Worm (Caenorhabditis elegans) whole organism, midembryonic: ENCODE data around the gene srsx-21.

Experiments
- flt-1 ChIP-seq: fragments of 200-800 bp; sonication (Bioruptor generic); IDR thresholded peaks from 2 replicates; pipeline ENCODE4 v1.3.6; 2022; ENCODE audit warnings: missing genetic modification characterization, missing compliant biosample characterization
- ref-1 ChIP-seq: fragments of 200-800 bp; sonication (Bioruptor generic); conservative IDR thresholded peaks from 2 replicates; pipeline ENCODE4 v1.3.6; 2022; ENCODE audit warnings: missing genetic modification reagents, missing genetic modification characterization, missing compliant biosample characterization
- ztf-23 ChIP-seq: fragments of 200-800 bp; sonication (Bioruptor generic); IDR thresholded peaks from 2 replicates; pipeline ENCODE4 v1.3.6; 2022; ENCODE audit warnings: missing genetic modification reagents, missing genetic modification characterization, missing compliant biosample characterization

ce11 chrV:9796562-9796961, 41.2 kb upstream of the srsx-21 start, which contains the start of gene F46B6.9:
- TF ChIP-seq flt-1 (GFP tag; lab: Robert Waterston, UW) (no peak), ref-1 (GFP tag; lab: Robert Waterston, UW) (no peak), ztf-23 (GFP tag; lab: Robert Waterston, UW) (no peak)
